Worm (Caenorhabditis elegans) whole organism, mixed stage, embryonic: ENCODE measurements around the gene ZK1320.11.

Experiments used
- ces-1 ChIP-seq: fragments of 150-350 bp; optimal IDR thresholded peaks from 2 replicates; lab custom pipeline; 2014; ENCODE audit warnings: missing biosample characterization, missing genetic modification reagents, missing genetic modification characterization
- nhr-12 ChIP-seq: fragments of 150-350 bp; optimal IDR thresholded peaks from 2 replicates; lab custom pipeline; 2014; ENCODE audit warnings: missing biosample characterization, missing genetic modification characterization
- pha-4 ChIP-seq: fragments of 150-350 bp; optimal IDR thresholded peaks from 2 replicates; lab custom pipeline; 2018; ENCODE audit warnings: missing biosample characterization, missing genetic modification reagents, missing genetic modification characterization
- unc-62 ChIP-seq: fragments of 150-350 bp; optimal IDR thresholded peaks from 2 replicates; lab custom pipeline; 2014; ENCODE audit warnings: missing biosample characterization, missing genetic modification reagents, missing genetic modification characterization

DNA sequence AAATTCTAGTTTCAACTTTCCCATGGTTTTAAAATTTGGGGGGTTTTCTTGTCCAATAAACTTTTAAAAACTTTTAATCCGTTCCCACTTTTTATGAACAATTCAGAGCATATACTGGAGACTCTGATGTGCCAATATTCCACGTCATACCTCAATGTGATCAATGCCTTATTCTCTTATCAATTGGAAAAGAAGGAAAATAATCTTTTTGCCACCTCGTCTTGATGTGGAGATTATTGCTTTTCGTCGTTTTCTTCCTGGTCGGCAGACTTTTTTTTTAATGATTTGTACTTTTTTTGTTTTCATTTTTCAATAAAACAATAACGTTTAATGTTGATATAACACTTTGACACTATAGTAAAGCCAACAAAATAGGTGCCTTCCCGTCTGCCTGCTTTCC is 10.0 kb downstream of the ZK1320.11 start:
- TF ChIP-seq ces-1 (GFP tag; lab: Kevin White, UChicago) (no peak), pha-4 (tag; lab: Kevin White, UChicago) (no peak), nhr-12 (tag; lab: Kevin White, UChicago) (no peak), unc-62 (no peak)
